Worm (Caenorhabditis elegans) whole organism, L3 larva: Measurements from ENCODE around the gene srbc-44.

ENCODE experiments used
- aly-2 ChIP-seq: fragments of 150-350 bp; optimal IDR thresholded peaks from 2 replicates; lab custom pipeline; 2014; ENCODE audit warnings: missing biosample characterization, missing genetic modification characterization
- ama-1 ChIP-seq: fragments of 150-350 bp; optimal IDR thresholded peaks from 2 replicates; lab custom pipeline; 2018
- ceh-16 ChIP-seq: sonication (generic microtip); optimal IDR thresholded peaks from 2 replicates; lab custom pipeline; 2017; ENCODE audit warnings: missing biosample characterization, missing genetic modification characterization
- ceh-82 ChIP-seq: fragments of 150-350 bp; optimal IDR thresholded peaks from 2 replicates; lab custom pipeline; 2014; ENCODE audit warnings: missing biosample characterization, missing genetic modification characterization
- ceh-9 ChIP-seq: sonication (generic microtip); optimal IDR thresholded peaks from 2 replicates; lab custom pipeline; 2018; ENCODE audit warnings: missing biosample characterization, missing genetic modification characterization
- daf-12 ChIP-seq: fragments of 150-350 bp; optimal IDR thresholded peaks from 2 replicates; lab custom pipeline; 2014; ENCODE audit warnings: missing biosample characterization, missing genetic modification reagents, missing genetic modification characterization
- elt-1 ChIP-seq: fragments of 150-350 bp; optimal IDR thresholded peaks from 2 replicates; lab custom pipeline; 2014; ENCODE audit warnings: missing biosample characterization, missing genetic modification characterization
- elt-2 ChIP-seq: sonication (generic microtip); optimal IDR thresholded peaks from 2 replicates; lab custom pipeline; 2016; ENCODE audit warnings: missing genetic modification reagents, mild to moderate bottlenecking, missing genetic modification characterization, missing compliant biosample characterization
- elt-3 ChIP-seq, 3 experiments: fragments of 150-350 bp in 1 of 3; sonication (generic microtip) in 2 of 3; optimal IDR thresholded peaks; 2 replicates in 2 of 3; 4 replicates in 1 of 3; lab custom pipeline; 2014 to 2017; ENCODE audit warnings: missing biosample characterization in 3 of 3, missing genetic modification characterization in 3 of 3
- fkh-10 ChIP-seq: sonication (generic microtip); optimal IDR thresholded peaks from 2 replicates; lab custom pipeline; 2017; ENCODE audit warnings: missing biosample characterization, missing genetic modification reagents, missing genetic modification characterization
- fkh-2 ChIP-seq: fragments of 150-350 bp; optimal IDR thresholded peaks from 2 replicates; lab custom pipeline; 2014; ENCODE audit warnings: missing biosample characterization, missing genetic modification reagents, missing genetic modification characterization
- fos-1 ChIP-seq: fragments of 150-350 bp; optimal IDR thresholded peaks from 2 replicates; lab custom pipeline; 2014; ENCODE audit warnings: missing biosample characterization, missing genetic modification characterization
- jun-1 ChIP-seq: fragments of 150-350 bp; optimal IDR thresholded peaks from 2 replicates; lab custom pipeline; 2014; ENCODE audit warnings: missing biosample characterization, missing genetic modification reagents, missing genetic modification characterization
- lin-15B ChIP-seq: fragments of 150-350 bp; optimal IDR thresholded peaks from 2 replicates; lab custom pipeline; 2014; ENCODE audit warnings: missing biosample characterization, missing genetic modification characterization
- lin-39 ChIP-seq: fragments of 150-350 bp; optimal IDR thresholded peaks from 2 replicates; lab custom pipeline; 2018; ENCODE audit warnings: missing biosample characterization, missing genetic modification reagents, missing genetic modification characterization
- lsy-12 ChIP-seq: sonication (generic microtip); optimal IDR thresholded peaks from 2 replicates; lab custom pipeline; 2016; ENCODE audit warnings: mild to moderate bottlenecking, missing genetic modification characterization, missing compliant biosample characterization
- mdl-1 ChIP-seq: fragments of 150-350 bp; optimal IDR thresholded peaks from 2 replicates; lab custom pipeline; 2014; ENCODE audit warnings: missing biosample characterization, missing genetic modification characterization
- mml-1 ChIP-seq: fragments of 150-350 bp; sonication (generic microtip); optimal IDR thresholded peaks from 3 replicates; lab custom pipeline; 2014; ENCODE audit warnings: missing biosample characterization, missing genetic modification characterization
- nfya-1 ChIP-seq: sonication (generic microtip); optimal IDR thresholded peaks from 2 replicates; lab custom pipeline; 2017; ENCODE audit warnings: missing genetic modification characterization, mild to moderate bottlenecking, missing compliant biosample characterization, antibody characterized with exemption, moderate library complexity; ENCODE audit not compliant: insufficient read depth
- nhr-12 ChIP-seq: fragments of 150-350 bp; optimal IDR thresholded peaks from 2 replicates; lab custom pipeline; 2014; ENCODE audit warnings: missing biosample characterization, missing genetic modification characterization
- nhr-23 ChIP-seq: fragments of 150-350 bp; optimal IDR thresholded peaks from 2 replicates; lab custom pipeline; 2014; ENCODE audit warnings: missing biosample characterization, missing genetic modification reagents, missing genetic modification characterization
- nhr-237 ChIP-seq: fragments of 150-350 bp; optimal IDR thresholded peaks from 2 replicates; lab custom pipeline; 2014; ENCODE audit warnings: missing biosample characterization, missing genetic modification characterization
- nhr-28 ChIP-seq: fragments of 150-350 bp; optimal IDR thresholded peaks from 2 replicates; lab custom pipeline; 2014; ENCODE audit warnings: missing biosample characterization, missing genetic modification characterization
- nhr-67 ChIP-seq: fragments of 150-350 bp; optimal IDR thresholded peaks from 2 replicates; lab custom pipeline; 2014; ENCODE audit warnings: missing biosample characterization, missing genetic modification characterization
- nhr-76 ChIP-seq: fragments of 150-350 bp; sonication (generic microtip); optimal IDR thresholded peaks from 5 replicates; lab custom pipeline; 2014; ENCODE audit warnings: missing biosample characterization, missing genetic modification characterization
- pqm-1 ChIP-seq: fragments of 150-350 bp; optimal IDR thresholded peaks from 2 replicates; lab custom pipeline; 2017; ENCODE audit warnings: missing biosample characterization, missing genetic modification characterization, inconsistent platforms
- sea-2 ChIP-seq: fragments of 150-350 bp; sonication (generic microtip); optimal IDR thresholded peaks from 4 replicates; lab custom pipeline; 2014; ENCODE audit warnings: missing biosample characterization, missing genetic modification reagents, missing genetic modification characterization
- skn-1 ChIP-seq: fragments of 150-350 bp; optimal IDR thresholded peaks from 2 replicates; lab custom pipeline; 2014; ENCODE audit warnings: missing biosample characterization, missing genetic modification characterization
- tbx-2 ChIP-seq: sonication (generic microtip); optimal IDR thresholded peaks from 2 replicates; lab custom pipeline; 2016; ENCODE audit warnings: mild to moderate bottlenecking, missing genetic modification characterization, missing compliant biosample characterization
- unc-62 ChIP-seq: fragments of 150-350 bp; sonication (generic microtip); optimal IDR thresholded peaks from 4 replicates; lab custom pipeline; 2014; ENCODE audit warnings: missing biosample characterization, missing genetic modification reagents, missing genetic modification characterization
- zag-1 ChIP-seq: fragments of 150-350 bp; optimal IDR thresholded peaks from 2 replicates; lab custom pipeline; 2014; ENCODE audit warnings: missing biosample characterization, missing genetic modification characterization
- ztf-4 ChIP-seq: fragments of 150-350 bp; optimal IDR thresholded peaks from 2 replicates; lab custom pipeline; 2014; ENCODE audit warnings: missing biosample characterization, missing genetic modification characterization

The srbc-44 gene

ce11 chrV:12788451-12788850 is at the start of gene srbc-44:
TSS of gene srbc-44 (minus strand) at chrV:12788551.
- no peak for TF ChIP-seq ceh-9 (tag; lab: Kevin White, UChicago)
- no peak for TF ChIP-seq ama-1 (lab: Kevin White, UChicago)
- no peak for TF ChIP-seq nhr-23
- no peak for TF ChIP-seq lin-39 (tag; lab: Kevin White, UChicago)
- no peak for TF ChIP-seq ztf-4 (tag; lab: Kevin White, UChicago)
- no peak for TF ChIP-seq aly-2 (tag; lab: Kevin White, UChicago)
- no peak for TF ChIP-seq nhr-76
- TF ChIP-seq tbx-2 (tag; lab: Kevin White, UChicago): no peak
- TF ChIP-seq elt-2 (tag; lab: Kevin White, UChicago): no peak

ce11 chrV:12835388-12835787 is 47.0 kb upstream of the srbc-44 start, which contains the start of gene C44H9.4:
TSS of gene C44H9.4 (plus strand) at chrV:12835688.
- TF ChIP-seq elt-3 (tag; optimal IDR thresholded peaks at IDR 0.05; lab: Kevin White, UChicago) (no peak), fos-1 (tag; lab: Kevin White, UChicago) (no peak), mdl-1 (tag; lab: Kevin White, UChicago) (no peak), nhr-12 (no peak), daf-12 (tag; lab: Kevin White, UChicago) (no peak), mml-1 (tag; lab: Kevin White, UChicago) (no peak), fkh-10 (GFP tag; lab: Kevin White, UChicago) (no peak), fkh-2 (no peak), ceh-9 (tag; lab: Kevin White, UChicago) (no peak), nhr-28 (no peak), nhr-76 (no peak), unc-62 (GFP tag; lab: Kevin White, UChicago) (no peak), sea-2 (GFP tag; lab: Kevin White, UChicago) (no peak), nfya-1 (no peak)
- TF ChIP-seq, all 47 proteins: peak for 0

- peak; percentile 13 for TF ChIP-seq elt-2 (tag; lab: Kevin White, UChicago)
- peak; percentile 22 for TF ChIP-seq pqm-1 (tag; lab: Kevin White, UChicago)
- TF ChIP-seq ceh-82 (tag; lab: Kevin White, UChicago): no peak
- no peak for TF ChIP-seq aly-2 (tag; lab: Kevin White, UChicago)
These were observed 38.9 kb upstream of the srbc-44 start, which contains the start of gene ugt-15 for ce11 chrV:12827219-12827618. TSS of gene ugt-15 (plus strand) at chrV:12827519.

ce11 chrV:12824777-12825176 is 36.4 kb upstream of the srbc-44 start, which contains the start of gene ugt-16:
TSS of gene ugt-16 (plus strand) at chrV:12825024.
- TF ChIP-seq fkh-10 (GFP tag; lab: Kevin White, UChicago): no peak
- TF ChIP-seq lin-15B (tag; lab: Kevin White, UChicago): no peak
- no peak for TF ChIP-seq jun-1 (tag; lab: Kevin White, UChicago)
- no peak for TF ChIP-seq nhr-237 (tag; lab: Kevin White, UChicago)
- TF ChIP-seq elt-1 (tag; lab: Kevin White, UChicago): no peak
- no peak for TF ChIP-seq ztf-4 (tag; lab: Kevin White, UChicago)
- TF ChIP-seq zag-1 (tag; lab: Kevin White, UChicago): no peak
- TF ChIP-seq nhr-28: no peak
- no peak for TF ChIP-seq aly-2 (tag; lab: Kevin White, UChicago)
- no peak for TF ChIP-seq lsy-12
- no peak for TF ChIP-seq skn-1 (tag; lab: Kevin White, UChicago)
- TF ChIP-seq unc-62 (GFP tag; lab: Kevin White, UChicago): no peak
- peak; percentile 53 for TF ChIP-seq pqm-1 (tag; lab: Kevin White, UChicago)
- no peak for TF ChIP-seq mdl-1 (tag; lab: Kevin White, UChicago)
- TF ChIP-seq nhr-23: no peak
- peak; percentile 71 for TF ChIP-seq elt-2 (tag; lab: Kevin White, UChicago)
- no peak for TF ChIP-seq ceh-16 (tag; lab: Kevin White, UChicago)

- TF ChIP-seq elt-2 (tag; lab: Kevin White, UChicago) (peak; percentile 77), jun-1 (tag; lab: Kevin White, UChicago) (peak; percentile 26), pqm-1 (tag; lab: Kevin White, UChicago) (peak; percentile 89), ama-1 (lab: Kevin White, UChicago) (no peak), nhr-67 (tag; lab: Kevin White, UChicago) (no peak)
- TF ChIP-seq, all 47 proteins: peak for 3
These were observed 33.7 kb upstream of the srbc-44 start for ce11 chrV:12822065-12822464.
